Worm (Caenorhabditis elegans) whole organism, late embryonic: Measurements from ENCODE around the gene T26C11.8.

Experiments
- ahr-1 ChIP-seq: sonication (generic microtip); optimal IDR thresholded peaks from 2 replicates; lab custom pipeline; 2016; ENCODE audit warnings: missing genetic modification characterization, missing compliant biosample characterization
- ama-1 ChIP-seq: fragments of 150-350 bp; optimal IDR thresholded peaks from 2 replicates; lab custom pipeline; 2014
- ceh-14 ChIP-seq: sonication (generic microtip); optimal IDR thresholded peaks from 2 replicates; lab custom pipeline; 2016; ENCODE audit warnings: missing genotype, missing genetic modification characterization, missing compliant biosample characterization
- ceh-2 ChIP-seq: sonication (generic microtip); optimal IDR thresholded peaks from 2 replicates; lab custom pipeline; 2016; ENCODE audit warnings: missing genotype, missing genetic modification characterization, missing compliant biosample characterization
- ceh-24 ChIP-seq: sonication (generic microtip); optimal IDR thresholded peaks from 2 replicates; lab custom pipeline; 2016; ENCODE audit warnings: mild to moderate bottlenecking, missing genetic modification characterization, missing compliant biosample characterization
- dmd-4 ChIP-seq: sonication (generic microtip); optimal IDR thresholded peaks from 2 replicates; lab custom pipeline; 2016; ENCODE audit warnings: borderline replicate concordance, missing genetic modification characterization, missing compliant biosample characterization
- fkh-10 ChIP-seq: fragments of 150-350 bp; optimal IDR thresholded peaks from 2 replicates; lab custom pipeline; 2014; ENCODE audit warnings: missing biosample characterization, missing genetic modification reagents, missing genetic modification characterization
- nhr-11 ChIP-seq: fragments of 150-350 bp; optimal IDR thresholded peaks from 2 replicates; lab custom pipeline; 2014; ENCODE audit warnings: missing biosample characterization, missing genetic modification characterization
- pag-3 ChIP-seq: sonication (generic microtip); optimal IDR thresholded peaks from 2 replicates; lab custom pipeline; 2016; ENCODE audit warnings: missing compliant biosample characterization, missing genetic modification characterization, borderline replicate concordance
- sox-2 ChIP-seq: fragments of 200-800 bp; sonication (Bioruptor generic); IDR thresholded peaks from 2 replicates; pipeline ENCODE4 v1.3.6; 2022; ENCODE audit warnings: missing genetic modification reagents, missing genetic modification characterization, missing compliant biosample characterization
- tbx-2 ChIP-seq: sonication (generic microtip); optimal IDR thresholded peaks from 2 replicates; lab custom pipeline; 2016; ENCODE audit warnings: missing genetic modification characterization, missing compliant biosample characterization

- TF ChIP-seq nhr-11 (tag; lab: Kevin White, UChicago) (no peak), ceh-24 (tag; lab: Kevin White, UChicago) (no peak), ceh-2 (tag; lab: Kevin White, UChicago) (no peak), fkh-10 (GFP tag; lab: Kevin White, UChicago) (no peak), ama-1 (lab: Kevin White, UChicago) (no peak), ceh-14 (no peak), dmd-4 (tag; lab: Kevin White, UChicago) (no peak), tbx-2 (tag; lab: Kevin White, UChicago) (no peak), pag-3 (tag; lab: Kevin White, UChicago) (no peak), sox-2 (GFP tag; lab: Robert Waterston, UW) (no peak), ahr-1 (no peak)
These were observed at the start of gene T26C11.8 for ce11 chrX:1860422-1860821.
